Worm (Caenorhabditis elegans) whole organism, late embryonic: ENCODE data around the gene Y32H12A.7.

Source experiments
- C08G9.2 ChIP-seq: sonication (generic microtip); optimal IDR thresholded peaks from 2 replicates; lab custom pipeline; 2016; ENCODE audit warnings: mild to moderate bottlenecking, missing genetic modification characterization, moderate library complexity, missing compliant biosample characterization
- C38D4.7 ChIP-seq: fragments of 200-800 bp; sonication (Bioruptor generic); optimal IDR thresholded peaks from 2 replicates; lab custom pipeline; 2018; ENCODE audit warnings: mild to moderate bottlenecking, missing genetic modification characterization, moderate library complexity, missing compliant biosample characterization
- F13H6.1 ChIP-seq: sonication (generic microtip); optimal IDR thresholded peaks from 2 replicates; lab custom pipeline; 2016; ENCODE audit warnings: missing genetic modification characterization, missing compliant biosample characterization
- K09A11.1 ChIP-seq: sonication (generic microtip); optimal IDR thresholded peaks from 2 replicates; lab custom pipeline; 2017; ENCODE audit warnings: antibody characterized with exemption, mild to moderate bottlenecking, missing genetic modification characterization, missing compliant biosample characterization; ENCODE audit not compliant: insufficient read depth
- ceh-14 ChIP-seq: sonication (generic microtip); optimal IDR thresholded peaks from 2 replicates; lab custom pipeline; 2016; ENCODE audit warnings: missing genotype, missing genetic modification characterization, missing compliant biosample characterization
- ceh-19 ChIP-seq: fragments of 200-800 bp; sonication (Bioruptor generic); optimal IDR thresholded peaks from 2 replicates; lab custom pipeline; 2018; ENCODE audit warnings: mild to moderate bottlenecking, missing genetic modification characterization, missing compliant biosample characterization
- ceh-2 ChIP-seq: sonication (generic microtip); optimal IDR thresholded peaks from 2 replicates; lab custom pipeline; 2016; ENCODE audit warnings: missing genotype, missing genetic modification characterization, missing compliant biosample characterization
- ceh-22 ChIP-seq: sonication (generic microtip); optimal IDR thresholded peaks from 2 replicates; lab custom pipeline; 2017; ENCODE audit warnings: missing biosample characterization, missing genetic modification characterization
- ceh-30 ChIP-seq: fragments of 150-350 bp; optimal IDR thresholded peaks from 2 replicates; lab custom pipeline; 2014; ENCODE audit warnings: missing biosample characterization, missing genetic modification characterization
- ceh-31 ChIP-seq: sonication (generic microtip); optimal IDR thresholded peaks from 2 replicates; lab custom pipeline; 2016; ENCODE audit warnings: missing genetic modification characterization, missing compliant biosample characterization
- ceh-45 ChIP-seq: fragments of 200-800 bp; sonication (Bioruptor generic); IDR thresholded peaks from 2 replicates; pipeline ENCODE4 v1.3.6; 2022; ENCODE audit warnings: missing genetic modification reagents, missing genetic modification characterization, missing compliant biosample characterization
- ceh-6 ChIP-seq: fragments of 200-800 bp; sonication (Bioruptor generic); optimal IDR thresholded peaks from 2 replicates; lab custom pipeline; 2018; ENCODE audit warnings: mild to moderate bottlenecking, missing genetic modification characterization, missing compliant biosample characterization
- ceh-9 ChIP-seq: sonication (generic microtip); optimal IDR thresholded peaks from 2 replicates; lab custom pipeline; 2016; ENCODE audit warnings: mild to moderate bottlenecking, missing genetic modification characterization, inconsistent platforms, missing compliant biosample characterization
- dve-1 ChIP-seq: sonication (generic microtip); optimal IDR thresholded peaks from 2 replicates; lab custom pipeline; 2017; ENCODE audit warnings: antibody characterized with exemption, mild to moderate bottlenecking, missing genetic modification characterization, missing compliant biosample characterization
- elt-2 ChIP-seq: sonication (generic microtip); optimal IDR thresholded peaks from 2 replicates; lab custom pipeline; 2016; ENCODE audit warnings: missing genetic modification reagents, missing genetic modification characterization, missing compliant biosample characterization
- elt-4 ChIP-seq: sonication (generic microtip); optimal IDR thresholded peaks from 2 replicates; lab custom pipeline; 2016; ENCODE audit warnings: missing genetic modification characterization, missing compliant biosample characterization
- ets-4 ChIP-seq: sonication (generic microtip); optimal IDR thresholded peaks from 2 replicates; lab custom pipeline; 2016; ENCODE audit warnings: missing genetic modification characterization, missing compliant biosample characterization
- fkh-6 ChIP-seq: sonication (generic microtip); optimal IDR thresholded peaks from 2 replicates; lab custom pipeline; 2016; ENCODE audit warnings: missing genetic modification characterization, missing compliant biosample characterization
- gmeb-2 ChIP-seq: sonication (generic microtip); optimal IDR thresholded peaks from 2 replicates; lab custom pipeline; 2016; ENCODE audit warnings: missing genetic modification characterization, inconsistent platforms, missing compliant biosample characterization
- hlh-8 ChIP-seq: sonication (generic microtip); optimal IDR thresholded peaks from 2 replicates; lab custom pipeline; 2016; ENCODE audit warnings: missing genotype, missing genetic modification characterization, missing compliant biosample characterization
- lim-6 ChIP-seq: sonication (generic microtip); optimal IDR thresholded peaks from 2 replicates; lab custom pipeline; 2016; ENCODE audit warnings: missing genetic modification characterization, missing compliant biosample characterization
- madf-2 ChIP-seq: sonication (generic microtip); optimal IDR thresholded peaks from 2 replicates; lab custom pipeline; 2017; ENCODE audit warnings: missing genetic modification characterization, missing compliant biosample characterization
- npax-4 ChIP-seq: sonication (generic microtip); optimal IDR thresholded peaks from 2 replicates; lab custom pipeline; 2016; ENCODE audit warnings: missing genetic modification characterization, missing compliant biosample characterization
- odd-2 ChIP-seq: sonication (generic microtip); optimal IDR thresholded peaks from 2 replicates; lab custom pipeline; 2017; ENCODE audit warnings: antibody characterized with exemption, mild to moderate bottlenecking, missing genetic modification characterization, missing compliant biosample characterization
- pax-1 ChIP-seq: fragments of 150-350 bp; optimal IDR thresholded peaks from 2 replicates; lab custom pipeline; 2014; ENCODE audit warnings: missing biosample characterization, missing genetic modification characterization
- pha-2 ChIP-seq: sonication (generic microtip); optimal IDR thresholded peaks from 2 replicates; lab custom pipeline; 2017; ENCODE audit warnings: mild to moderate bottlenecking, missing genetic modification characterization, missing compliant biosample characterization
- pha-4 ChIP-seq: fragments of 150-350 bp; optimal IDR thresholded peaks from 2 replicates; lab custom pipeline; 2018; ENCODE audit warnings: missing biosample characterization, missing genetic modification reagents, missing genetic modification characterization
- pqm-1 ChIP-seq: sonication (generic microtip); optimal IDR thresholded peaks from 2 replicates; lab custom pipeline; 2016; ENCODE audit warnings: missing genetic modification characterization, missing compliant biosample characterization
- pros-1 ChIP-seq: fragments of 150-350 bp; optimal IDR thresholded peaks from 2 replicates; lab custom pipeline; 2014; ENCODE audit warnings: missing biosample characterization, missing genetic modification reagents, missing genetic modification characterization
- ref-2 ChIP-seq: sonication (generic microtip); optimal IDR thresholded peaks from 2 replicates; lab custom pipeline; 2016; ENCODE audit warnings: missing genetic modification characterization, missing compliant biosample characterization
- sox-2 ChIP-seq: fragments of 200-800 bp; sonication (Bioruptor generic); IDR thresholded peaks from 2 replicates; pipeline ENCODE4 v1.3.6; 2022; ENCODE audit warnings: missing genetic modification reagents, missing genetic modification characterization, missing compliant biosample characterization
- sox-4 ChIP-seq: sonication (generic microtip); optimal IDR thresholded peaks from 2 replicates; lab custom pipeline; 2017; ENCODE audit warnings: mild to moderate bottlenecking, missing genetic modification characterization, inconsistent platforms, missing compliant biosample characterization
- tbx-2 ChIP-seq: sonication (generic microtip); optimal IDR thresholded peaks from 2 replicates; lab custom pipeline; 2016; ENCODE audit warnings: missing genetic modification characterization, missing compliant biosample characterization
- ttx-3 ChIP-seq: sonication (generic microtip); optimal IDR thresholded peaks from 2 replicates; lab custom pipeline; 2016; ENCODE audit warnings: missing genetic modification reagents, missing genetic modification characterization, missing compliant biosample characterization
- unc-42 ChIP-seq: sonication (generic microtip); optimal IDR thresholded peaks from 2 replicates; lab custom pipeline; 2016; ENCODE audit warnings: missing genotype, missing genetic modification characterization, missing compliant biosample characterization
- unc-55 ChIP-seq: sonication (generic microtip); optimal IDR thresholded peaks from 2 replicates; lab custom pipeline; 2017; ENCODE audit warnings: missing biosample characterization, missing genetic modification reagents, missing genetic modification characterization

Gene Y32H12A.7

DNA sequence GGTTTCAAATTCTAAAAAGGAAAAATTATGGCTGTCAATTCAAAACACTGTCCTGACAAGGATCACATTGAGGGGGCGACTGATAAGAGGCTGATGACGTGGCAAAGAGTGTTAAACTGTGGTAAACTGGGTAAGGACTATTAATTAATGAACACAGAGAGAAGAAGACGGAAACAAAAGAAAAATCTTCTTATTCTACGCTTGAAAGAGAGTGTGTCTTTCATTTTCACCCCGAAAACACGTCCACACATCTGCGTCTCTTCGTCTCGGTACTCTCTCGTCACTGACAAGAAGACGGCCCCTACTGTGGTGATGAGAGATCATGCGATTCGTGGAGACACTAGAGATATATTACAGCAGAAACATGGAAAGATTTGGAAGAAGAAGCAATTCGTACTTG is 36.2 kb upstream of the Y32H12A.7 start (continued):
- no peak for TF ChIP-seq ttx-3 (tag; lab: Kevin White, UChicago)

DNA sequence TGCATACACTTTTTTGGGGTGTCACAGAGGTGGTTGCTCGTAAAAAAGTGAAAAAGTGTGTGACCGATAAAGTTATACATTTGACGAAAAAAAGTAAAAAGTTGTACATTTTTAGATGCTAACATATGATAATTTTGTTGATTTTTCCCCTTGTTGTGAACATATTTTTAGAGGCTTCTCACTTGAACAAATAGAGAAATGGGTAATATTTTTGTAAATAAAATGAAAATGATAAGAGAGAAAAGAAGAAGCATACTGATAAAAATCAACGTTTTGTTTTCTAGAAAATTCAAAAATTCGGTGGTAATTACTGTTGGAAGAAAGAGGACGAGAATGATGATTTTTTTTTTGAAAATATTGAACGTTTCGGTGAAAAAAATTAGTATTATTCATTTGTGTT is 35.1 kb upstream of the Y32H12A.7 start:
- TF ChIP-seq ceh-9 (tag; lab: Kevin White, UChicago), result no peak
- no peak for TF ChIP-seq hlh-8 (tag; lab: Kevin White, UChicago)
- TF ChIP-seq ceh-14 (tag; lab: Kevin White, UChicago), result no peak
- TF ChIP-seq ttx-3 (tag; lab: Kevin White, UChicago), result no peak
- TF ChIP-seq C38D4.7 (GFP tag; lab: Kevin White, UChicago), result no peak
- TF ChIP-seq pha-4, result no peak
- TF ChIP-seq ceh-31, result no peak
- no peak for TF ChIP-seq madf-2 (tag; lab: Kevin White, UChicago)
- TF ChIP-seq pros-1 (tag; lab: Kevin White, UChicago), result no peak

DNA sequence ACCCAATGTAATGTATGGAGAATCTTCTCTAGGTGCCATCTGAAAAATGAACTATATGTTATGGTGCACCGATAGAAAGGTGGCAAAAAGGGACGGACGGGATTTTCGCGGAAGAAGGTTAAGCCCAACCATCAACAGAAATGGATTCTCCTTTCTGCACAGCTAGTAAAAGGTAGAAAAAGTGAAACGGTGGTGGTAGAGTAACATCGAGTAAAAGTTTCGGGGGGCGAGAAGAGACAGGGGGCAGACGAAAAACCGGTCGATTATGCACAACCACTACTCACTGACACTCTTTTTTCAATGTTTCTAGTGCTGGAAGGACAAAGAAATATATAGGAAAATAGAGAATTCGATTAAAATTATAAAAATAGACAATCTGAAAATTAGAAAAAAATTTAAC is 34.3 kb upstream of the Y32H12A.7 start:
- no peak for TF ChIP-seq pros-1 (tag; lab: Kevin White, UChicago)
- no peak for TF ChIP-seq elt-2
- no peak for TF ChIP-seq fkh-6 (tag; lab: Kevin White, UChicago)
- TF ChIP-seq lim-6 (tag; lab: Kevin White, UChicago), result no peak
- TF ChIP-seq unc-42 (tag; lab: Kevin White, UChicago), result no peak
- no peak for TF ChIP-seq gmeb-2 (tag; lab: Kevin White, UChicago)
- no peak for TF ChIP-seq pqm-1 (tag; lab: Kevin White, UChicago)
- no peak for TF ChIP-seq npax-4 (tag; lab: Kevin White, UChicago)
- TF ChIP-seq pax-1, result no peak
- TF ChIP-seq elt-4, result no peak
- no peak for TF ChIP-seq ttx-3 (tag; lab: Kevin White, UChicago)

DNA sequence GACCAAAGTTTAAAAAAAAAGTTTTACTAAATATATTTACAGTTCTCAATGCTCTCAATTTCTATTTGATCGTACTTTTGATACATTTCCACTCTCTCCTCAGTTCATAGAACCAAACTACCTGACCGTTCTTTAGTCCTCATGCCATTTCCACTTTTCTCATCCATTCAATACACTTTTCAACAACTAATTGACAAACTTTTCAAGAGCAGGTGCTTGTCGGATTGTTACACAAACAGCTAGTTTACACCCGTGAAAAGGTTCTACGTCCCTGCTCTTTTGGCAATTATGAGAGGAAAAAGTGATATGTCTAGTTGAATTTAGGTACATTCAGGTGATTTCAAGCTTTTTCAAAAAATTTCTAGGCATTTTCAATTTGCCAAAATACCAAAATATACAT is 32.7 kb upstream of the Y32H12A.7 start:
- no peak for TF ChIP-seq ceh-2
- no peak for TF ChIP-seq elt-2
- TF ChIP-seq C08G9.2, result no peak
- no peak for TF ChIP-seq ceh-30
- no peak for TF ChIP-seq lim-6 (tag; lab: Kevin White, UChicago)
- no peak for TF ChIP-seq fkh-6 (tag; lab: Kevin White, UChicago)
- TF ChIP-seq ceh-14 (tag; lab: Kevin White, UChicago), result no peak
- no peak for TF ChIP-seq sox-2 (GFP tag; lab: Robert Waterston, UW)

DNA sequence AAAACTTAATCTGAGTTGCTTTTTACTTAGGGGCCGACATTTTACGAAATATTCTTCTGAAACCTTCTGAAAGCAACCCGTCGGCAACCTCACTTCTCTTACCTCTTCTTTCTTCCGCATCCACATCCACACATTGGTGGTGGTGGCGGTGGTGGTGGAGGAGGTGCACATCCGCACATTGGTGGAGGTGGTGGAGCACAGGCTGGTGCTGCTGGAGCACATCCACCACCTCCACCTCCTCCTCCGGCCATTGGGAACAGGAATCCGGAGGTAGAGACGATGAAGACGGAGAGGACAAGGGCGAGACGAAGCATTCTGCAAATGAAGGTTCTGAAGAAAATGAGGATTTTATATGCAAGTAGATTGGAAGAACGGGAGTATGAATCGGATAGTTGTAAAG is 28.5 kb upstream of the Y32H12A.7 start, which contains the start of gene grl-22:
grl-22 (minus strand) TSS at position 332 of the 400 bp plus-strand sequence.
- TF ChIP-seq ceh-19 (GFP tag; lab: Kevin White, UChicago), result no peak

DNA sequence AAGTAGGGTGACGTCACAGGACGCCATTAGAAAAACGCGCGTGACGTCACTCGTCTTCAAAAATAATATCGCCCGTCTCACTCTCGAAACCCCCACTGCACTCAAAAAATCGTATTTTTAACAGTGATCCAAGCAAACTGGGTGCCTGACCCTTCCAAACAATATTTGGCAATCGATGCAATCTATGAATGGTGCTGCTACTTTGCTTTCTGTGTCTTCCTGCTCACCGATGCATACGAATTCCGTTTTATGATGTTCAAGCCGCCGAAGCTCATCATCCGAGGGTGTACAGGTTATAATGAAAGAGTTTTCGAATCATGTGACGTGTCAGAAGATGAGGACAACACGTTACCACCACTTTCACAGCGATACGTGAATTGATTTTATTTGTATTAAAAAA is 22.4 kb upstream of the Y32H12A.7 start, which contains the start of gene W03A5.1:
W03A5.1 (plus strand) TSS at position 301 of the 400 bp plus-strand sequence.
- TF ChIP-seq K09A11.1 (no peak), ceh-9 (tag; lab: Kevin White, UChicago) (no peak), C38D4.7 (GFP tag; lab: Kevin White, UChicago) (no peak), dve-1 (tag; lab: Kevin White, UChicago) (no peak), odd-2 (tag; lab: Kevin White, UChicago) (no peak), tbx-2 (tag; lab: Kevin White, UChicago) (no peak), unc-55 (no peak), ceh-30 (no peak), F13H6.1 (tag; lab: Kevin White, UChicago) (no peak)
- TF ChIP-seq, all 69 proteins: peak for 0

DNA sequence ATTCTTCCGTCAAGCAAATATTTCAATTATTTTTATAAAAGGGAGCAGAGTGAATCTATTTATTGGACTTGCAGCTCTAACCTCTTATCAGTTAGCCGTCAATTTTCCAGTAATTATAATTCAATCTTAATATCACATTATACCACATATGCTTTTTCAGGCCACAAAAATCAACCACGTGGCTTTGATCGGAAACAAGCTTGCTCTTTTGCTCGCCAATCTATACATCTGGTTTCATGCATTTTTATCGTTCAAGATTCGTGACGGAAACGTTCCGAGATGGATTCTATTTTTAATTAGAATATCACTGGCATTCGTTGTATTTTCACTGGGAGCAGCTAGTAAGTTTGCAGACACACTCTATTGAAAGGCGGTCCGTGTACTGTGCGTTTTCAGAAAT is 21.8 kb upstream of the Y32H12A.7 start:
- TF ChIP-seq ceh-6 (GFP tag; lab: Kevin White, UChicago) (no peak), ceh-9 (tag; lab: Kevin White, UChicago) (no peak), ref-2 (tag; lab: Kevin White, UChicago) (no peak), sox-2 (GFP tag; lab: Robert Waterston, UW) (no peak), ets-4 (tag; lab: Kevin White, UChicago) (no peak), npax-4 (tag; lab: Kevin White, UChicago) (no peak), pha-2 (tag; lab: Kevin White, UChicago) (no peak), odd-2 (tag; lab: Kevin White, UChicago) (no peak), tbx-2 (tag; lab: Kevin White, UChicago) (no peak), ceh-45 (no peak), C08G9.2 (no peak), K09A11.1 (no peak), ceh-22 (tag; lab: Kevin White, UChicago) (no peak), sox-4 (tag; lab: Kevin White, UChicago) (no peak), lim-6 (tag; lab: Kevin White, UChicago) (no peak), elt-2 (no peak)
- TF ChIP-seq, all 69 proteins: peak for 0
